Worm (Caenorhabditis elegans) whole organism, L4/young adult: ENCODE measurements around the gene ZK637.12.

ENCODE experiments used
- W03F9.2 ChIP-seq: fragments of 150-350 bp; optimal IDR thresholded peaks from 2 replicates; lab custom pipeline; 2014; ENCODE audit warnings: missing biosample characterization, missing genetic modification characterization
- dao-5 ChIP-seq: sonication (generic microtip); optimal IDR thresholded peaks from 2 replicates; lab custom pipeline; 2016; ENCODE audit warnings: missing genotype, missing genetic modification characterization, moderate library complexity, missing compliant biosample characterization

DNA sequence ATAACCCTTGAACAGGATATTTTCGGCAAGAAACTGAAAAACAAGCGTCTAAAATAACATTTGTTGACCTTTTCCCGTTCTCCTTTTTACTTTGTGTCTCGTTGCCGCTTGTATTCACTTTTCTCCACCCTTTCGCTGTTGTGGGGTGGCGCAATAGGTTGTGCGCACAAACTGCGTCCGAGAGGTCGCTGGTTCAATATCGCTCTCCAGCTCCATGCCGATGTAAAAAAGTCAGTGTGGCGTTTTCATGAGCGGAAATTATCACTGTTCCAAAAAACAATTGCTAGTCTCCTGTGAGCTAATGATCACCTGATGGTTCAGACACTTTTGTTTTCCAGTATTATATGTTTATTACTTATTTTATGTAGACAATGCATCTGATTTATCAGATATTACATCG lies 13.5 kb downstream of the ZK637.12 start:
- peak; percentile 31 for TF ChIP-seq W03F9.2 (tag; lab: Kevin White, UChicago)
- TF ChIP-seq dao-5, result peak; percentile 4
